Worm (Caenorhabditis elegans): ENCODE measurements around the gene nlp-79.

The nlp-79 gene

ce11 chrIV:13189467-13189866 lies 40.1 kb downstream of the nlp-79 start, which contains the start of gene F58D2.2:
F58D2.2 (plus strand) TSS chrIV:13189767.
- TF ChIP-seq flt-1 (GFP tag; IDR thresholded peaks at IDR 0.05) (no peak), tbx-11 (GFP tag; IDR thresholded peaks at IDR 0.05) (no peak), hnd-1 (tag; optimal IDR thresholded peaks at IDR 0.05) (no peak), pes-1 (GFP tag; IDR thresholded peaks at IDR 0.05) (no peak), ceh-13 (GFP tag; optimal IDR thresholded peaks at IDR 0.05) (no peak), ets-7 (tag; optimal IDR thresholded peaks at IDR 0.05) (no peak), hmbx-1 (tag; optimal IDR thresholded peaks at IDR 0.05) (no peak), scrt-1 (GFP tag; IDR thresholded peaks at IDR 0.05) (no peak), sea-1 (GFP tag; conservative IDR thresholded peaks at IDR 0.05) (no peak), aly-1 (tag; optimal IDR thresholded peaks at IDR 0.05) (no peak), ceh-36 (tag; optimal IDR thresholded peaks at IDR 0.05) (no peak), F13C5.2 (tag; optimal IDR thresholded peaks at IDR 0.05) (no peak), tra-4 (tag; optimal IDR thresholded peaks at IDR 0.05) (no peak), ama-1 (optimal IDR thresholded peaks at IDR 0.05) (no peak), tbx-37 (GFP tag; conservative IDR thresholded peaks at IDR 0.05) (no peak), B0310.2 (tag; optimal IDR thresholded peaks at IDR 0.05) (no peak)

- no peak for TF ChIP-seq tra-4 (tag; optimal IDR thresholded peaks at IDR 0.05)
- no peak for TF ChIP-seq hmg-4 (GFP tag; optimal IDR thresholded peaks at IDR 0.05)
- TF ChIP-seq ceh-13 (GFP tag; optimal IDR thresholded peaks at IDR 0.05) = no peak
- no peak for TF ChIP-seq flt-1 (GFP tag; IDR thresholded peaks at IDR 0.05)
- no peak for TF ChIP-seq ceh-36 (tag; optimal IDR thresholded peaks at IDR 0.05)
- TF ChIP-seq pes-1 (GFP tag; IDR thresholded peaks at IDR 0.05) = no peak
- TF ChIP-seq scrt-1 (GFP tag; IDR thresholded peaks at IDR 0.05) = no peak
- no peak for TF ChIP-seq B0310.2 (tag; optimal IDR thresholded peaks at IDR 0.05)
- no peak for TF ChIP-seq aly-1 (tag; optimal IDR thresholded peaks at IDR 0.05)
- TF ChIP-seq tbx-11 (GFP tag; IDR thresholded peaks at IDR 0.05) = no peak
- no peak for TF ChIP-seq hnd-1 (tag; optimal IDR thresholded peaks at IDR 0.05)
- no peak for TF ChIP-seq ets-7 (tag; optimal IDR thresholded peaks at IDR 0.05)
- no peak for TF ChIP-seq ama-1 (optimal IDR thresholded peaks at IDR 0.05)
- no peak for TF ChIP-seq sea-1 (GFP tag; conservative IDR thresholded peaks at IDR 0.05)
- TF ChIP-seq hmbx-1 (tag; optimal IDR thresholded peaks at IDR 0.05) = no peak
- no peak for TF ChIP-seq tbx-37 (GFP tag; conservative IDR thresholded peaks at IDR 0.05)
Observed at ce11 chrIV:13190075-13190474, 40.7 kb downstream of the nlp-79 start.

- TF ChIP-seq hmg-4 (GFP tag; optimal IDR thresholded peaks at IDR 0.05) (no peak), tbx-37 (GFP tag; conservative IDR thresholded peaks at IDR 0.05) (no peak), ceh-13 (GFP tag; optimal IDR thresholded peaks at IDR 0.05) (no peak), F13C5.2 (tag; optimal IDR thresholded peaks at IDR 0.05) (no peak), hnd-1 (tag; optimal IDR thresholded peaks at IDR 0.05) (no peak), sea-1 (GFP tag; conservative IDR thresholded peaks at IDR 0.05) (no peak), scrt-1 (GFP tag; IDR thresholded peaks at IDR 0.05) (no peak), ama-1 (optimal IDR thresholded peaks at IDR 0.05) (no peak), aly-1 (tag; optimal IDR thresholded peaks at IDR 0.05) (no peak)
Observed at ce11 chrIV:13193239-13193638, 43.9 kb downstream of the nlp-79 start, which contains the start of gene F58D2.5. F58D2.5 (minus strand) TSS chrIV:13193339.

- TF ChIP-seq scrt-1 (GFP tag; IDR thresholded peaks at IDR 0.05) (no peak), pes-1 (GFP tag; IDR thresholded peaks at IDR 0.05) (no peak), ets-7 (tag; optimal IDR thresholded peaks at IDR 0.05) (no peak), ama-1 (optimal IDR thresholded peaks at IDR 0.05) (no peak), flt-1 (GFP tag; IDR thresholded peaks at IDR 0.05) (no peak), hmg-4 (GFP tag; optimal IDR thresholded peaks at IDR 0.05) (no peak), B0310.2 (tag; optimal IDR thresholded peaks at IDR 0.05) (no peak), sea-1 (GFP tag; conservative IDR thresholded peaks at IDR 0.05) (no peak)
Observed at ce11 chrIV:13197282-13197681, 47.9 kb downstream of the nlp-79 start, which contains the start of gene C48D1.1. C48D1.1 (minus strand) TSS chrIV:13197382.
